Fruit fly (Drosophila melanogaster): Measurements from ENCODE around the gene cwo.

DNA sequence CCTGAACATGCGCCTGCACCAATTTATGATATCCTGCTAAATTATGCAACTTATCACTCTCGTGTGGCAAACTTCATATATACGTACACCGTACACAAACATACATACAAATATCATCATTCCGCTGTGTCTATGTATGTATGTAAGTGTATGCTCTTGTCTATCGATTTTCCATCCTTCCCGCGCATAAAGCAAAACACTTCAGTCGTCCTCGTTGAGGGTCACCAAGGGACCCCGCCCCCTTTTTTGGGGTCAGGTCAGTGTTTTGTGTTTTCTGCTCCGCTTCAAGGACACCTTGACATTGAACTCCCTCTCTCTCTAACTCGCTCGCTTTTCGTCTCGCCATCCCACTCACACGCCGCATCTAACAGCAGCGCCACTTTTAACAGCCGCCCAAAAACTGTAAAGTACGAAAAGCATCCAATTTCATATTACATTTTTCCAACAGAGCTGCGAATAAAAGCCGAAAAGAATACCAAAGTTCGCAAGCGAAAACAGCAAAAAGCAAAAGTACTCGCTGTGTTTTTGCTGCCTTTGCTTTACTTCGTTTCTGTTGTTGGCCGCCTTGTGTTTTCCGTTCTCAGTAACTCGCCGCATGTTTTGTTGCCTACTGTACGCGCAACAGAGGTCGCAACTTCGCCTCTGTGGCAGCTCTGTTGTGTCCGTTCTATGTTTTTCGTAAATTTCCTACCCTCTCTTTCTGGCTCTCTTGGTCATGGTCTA lies 32.1 kb upstream of the cwo start:
- TF ChIP-seq CG9139 (GFP tag; optimal IDR thresholded peaks at IDR 0.05) = no peak
- no peak for TF ChIP-seq esn (GFP tag; optimal IDR thresholded peaks at IDR 0.05)
- no peak for TF ChIP-seq Hr39 (GFP tag; optimal IDR thresholded peaks at IDR 0.05)
- no peak for TF ChIP-seq CG6854 (GFP tag; optimal IDR thresholded peaks at IDR 0.05)
- TF ChIP-seq Hr38 (GFP tag; optimal IDR thresholded peaks at IDR 0.05) = no peak
- TF ChIP-seq fd59A (GFP tag; optimal IDR thresholded peaks at IDR 0.05) = no peak
- no peak for TF ChIP-seq ss (GFP tag; optimal IDR thresholded peaks at IDR 0.05)
- no peak for TF ChIP-seq OdsH (GFP tag; optimal IDR thresholded peaks at IDR 0.05)
- TF ChIP-seq Sox102F (GFP tag; optimal IDR thresholded peaks at IDR 0.05) = no peak
- no peak for TF ChIP-seq CG16779 (tag; optimal IDR thresholded peaks at IDR 0.05)
- TF ChIP-seq vri (GFP tag; optimal IDR thresholded peaks at IDR 0.05) = no peak
- no peak for TF ChIP-seq dac (GFP tag; optimal IDR thresholded peaks at IDR 0.05)
- no peak for TF ChIP-seq Eip93F (GFP tag; optimal IDR thresholded peaks at IDR 0.05)
- TF ChIP-seq Lpt (GFP tag; optimal IDR thresholded peaks at IDR 0.05) = no peak

Data from whole organism, prepupa.